ENCODE assay signal across 1 fruit fly cellular context in the genomic region with DNA sequence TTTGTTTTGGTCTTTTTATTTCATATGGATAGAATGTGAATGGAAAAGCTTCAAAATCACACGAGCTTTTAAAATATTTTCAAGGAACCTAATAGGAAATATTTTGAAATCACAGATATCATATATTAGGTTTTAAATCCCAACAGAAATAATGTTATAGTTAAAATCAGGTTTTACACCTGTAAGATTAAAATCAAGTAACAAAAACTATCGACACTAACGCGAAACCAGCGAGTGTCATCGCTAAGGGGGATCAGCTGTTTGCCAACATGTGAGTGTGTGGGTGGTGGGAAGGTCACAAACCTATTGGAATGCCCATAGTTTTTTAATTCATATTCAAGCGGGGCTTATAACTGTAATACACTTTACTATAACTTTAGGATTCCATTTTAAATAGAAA.
TF ChIP-seq lines count a peak whose summit lies in the region.

A gene (plus strand): TSS at position 109 of the 400 bp plus-strand sequence.

TF ChIP-seq in whole organism, embryonic, 481 proteins besides CTCF, POLR2A, EP300 and RAD21 (continued from another document and continues in another):
- TF ChIP-seq CG11504 (tag; optimal IDR thresholded peaks at IDR 0.05; lab: Kevin White, UChicago) (no peak), wdn (GFP tag; IDR thresholded peaks at IDR 0.05; lab: Robert Waterston, UW) (no peak), Tbp (GFP tag; optimal IDR thresholded peaks at IDR 0.05; lab: Kevin White, UChicago) (no peak), CG1792 (GFP tag; optimal IDR thresholded peaks at IDR 0.05; lab: Kevin White, UChicago) (no peak), CG3838 (GFP tag; optimal IDR thresholded peaks at IDR 0.05; lab: Kevin White, UChicago) (no peak), CG4820 (GFP tag; optimal IDR thresholded peaks at IDR 0.05; lab: Kevin White, UChicago) (peak; percentile 10), NC2β (GFP tag; optimal IDR thresholded peaks at IDR 0.05; lab: Kevin White, UChicago) (peak; percentile 17), CG14710 (tag; optimal IDR thresholded peaks at IDR 0.05; lab: Kevin White, UChicago) (peak; percentile 32), Blimp-1 (GFP tag; optimal IDR thresholded peaks at IDR 0.05; lab: Kevin White, UChicago) (peak; percentile 3), cwo (GFP tag; optimal IDR thresholded peaks at IDR 0.05; lab: Kevin White, UChicago) (no peak), dpn (GFP tag; optimal IDR thresholded peaks at IDR 0.05; lab: Kevin White, UChicago) (peak in 1 of 2 experiments; percentile 53), CG1647 (GFP tag; optimal IDR thresholded peaks at IDR 0.05; lab: Kevin White, UChicago) (peak; percentile 36), toy (GFP tag; IDR thresholded peaks at IDR 0.05; lab: Robert Waterston, UW) (no peak), esg (GFP tag; conservative IDR thresholded peaks at IDR 0.05; lab: Robert Waterston, UW) (no peak), gcm2 (GFP tag; optimal IDR thresholded peaks at IDR 0.05; lab: Kevin White, UChicago) (no peak), zfh1 (GFP tag; IDR thresholded peaks at IDR 0.05; lab: Robert Waterston, UW) (no peak), Doc2 (GFP tag; IDR thresholded peaks at IDR 0.05; lab: Robert Waterston, UW) (no peak), CG3163 (GFP tag; optimal IDR thresholded peaks at IDR 0.05; lab: Kevin White, UChicago) (no peak), Hey (tag; optimal IDR thresholded peaks at IDR 0.05; lab: Kevin White, UChicago) (no peak), CG4360 (GFP tag; IDR thresholded peaks at IDR 0.05; lab: Robert Waterston, UW) (no peak), exex (tag; optimal IDR thresholded peaks at IDR 0.05; lab: Kevin White, UChicago) (no peak), ap (GFP tag; IDR thresholded peaks at IDR 0.05; lab: Robert Waterston, UW) (no peak), lbe (GFP tag; optimal IDR thresholded peaks at IDR 0.05; lab: Kevin White, UChicago) (peak; percentile 39), CG7745 (tag; optimal IDR thresholded peaks at IDR 0.05; lab: Kevin White, UChicago) (no peak), Poxn (GFP tag; IDR thresholded peaks at IDR 0.05; lab: Robert Waterston, UW) (no peak), CG34376 (GFP tag; optimal IDR thresholded peaks at IDR 0.05; lab: Kevin White, UChicago) (peak; percentile 31), CG16815 (GFP tag; optimal IDR thresholded peaks at IDR 0.05; lab: Kevin White, UChicago) (no peak), CG33213 (GFP tag; optimal IDR thresholded peaks at IDR 0.05; lab: Kevin White, UChicago) (peak; percentile 1), CG17568 (GFP tag; optimal IDR thresholded peaks at IDR 0.05; lab: Kevin White, UChicago) (no peak), CG15269 (tag; optimal IDR thresholded peaks at IDR 0.05; lab: Kevin White, UChicago) (peak; percentile 42), ham (GFP tag; IDR thresholded peaks at IDR 0.05; lab: Robert Waterston, UW) (no peak), CG11093 (GFP tag; IDR thresholded peaks at IDR 0.05; lab: Robert Waterston, UW) (no peak), vnd (GFP tag; IDR thresholded peaks at IDR 0.05; lab: Robert Waterston, UW; ENCODE audit: partially characterized antibody) (peak; percentile 66), mld (GFP tag; IDR thresholded peaks at IDR 0.05; lab: Robert Waterston, UW; ENCODE audit: partially characterized antibody) (0 out of 3 replicates have a peak, but pooled peaks have one; percentile 18), unc-4 (GFP tag; IDR thresholded peaks at IDR 0.05; lab: Robert Waterston, UW; ENCODE audit: partially characterized antibody) (peak; percentile 91), insv (GFP tag; optimal IDR thresholded peaks at IDR 0.05; lab: Kevin White, UChicago) (peak in 1 of 2 experiments; percentile 22), CkIIα-i1 (GFP tag; IDR thresholded peaks at IDR 0.05; lab: Robert Waterston, UW) (no peak), PHDP (tag; optimal IDR thresholded peaks at IDR 0.05; lab: Kevin White, UChicago) (peak; percentile 0), tup (GFP tag; optimal IDR thresholded peaks at IDR 0.05; lab: Kevin White, UChicago) (no peak), Sox100B (GFP tag; optimal IDR thresholded peaks at IDR 0.05; lab: Kevin White, UChicago) (no peak), jing (GFP tag; optimal IDR thresholded peaks at IDR 0.05; lab: Kevin White, UChicago) (no peak), amos (GFP tag; IDR thresholded peaks at IDR 0.05; lab: Robert Waterston, UW; ENCODE audit: partially characterized antibody) (peak; percentile 78), wek (GFP tag; optimal IDR thresholded peaks at IDR 0.05; lab: Kevin White, UChicago) (peak; percentile 52), corto (GFP tag; optimal IDR thresholded peaks at IDR 0.05; lab: Kevin White, UChicago) (no peak), CG5180 (GFP tag; optimal IDR thresholded peaks at IDR 0.05; lab: Kevin White, UChicago) (no peak), her (GFP tag; optimal IDR thresholded peaks at IDR 0.05; lab: Kevin White, UChicago) (peak; percentile 18), CG12236 (GFP tag; optimal IDR thresholded peaks at IDR 0.05; lab: Kevin White, UChicago) (no peak), Atf3 (GFP tag; optimal IDR thresholded peaks at IDR 0.05; lab: Kevin White, UChicago) (no peak), ken (GFP tag; IDR thresholded peaks at IDR 0.05; lab: Robert Waterston, UW) (0 out of 3 replicates have a peak, but pooled peaks have one; percentile 24), lola (GFP tag; optimal IDR thresholded peaks at IDR 0.05; lab: Kevin White, UChicago) (peak in 1 of 3 experiments; percentile 19), MBD-R2 (GFP tag; IDR thresholded peaks at IDR 0.05; lab: Robert Waterston, UW) (peak; percentile 69), CG10654 (GFP tag; optimal IDR thresholded peaks at IDR 0.05; lab: Kevin White, UChicago) (no peak), pb (GFP tag; optimal IDR thresholded peaks at IDR 0.05; lab: Kevin White, UChicago) (no peak), CG18599 (GFP tag; optimal IDR thresholded peaks at IDR 0.05; lab: Kevin White, UChicago) (peak; percentile 25), CG30403 (GFP tag; optimal IDR thresholded peaks at IDR 0.05; lab: Kevin White, UChicago) (peak; percentile 66), Mad (GFP tag; optimal IDR thresholded peaks at IDR 0.05; lab: Kevin White, UChicago) (no peak), gro (GFP tag; optimal IDR thresholded peaks at IDR 0.05; lab: Kevin White, UChicago) (peak; percentile 76), Hmr (GFP tag; optimal IDR thresholded peaks at IDR 0.05; lab: Kevin White, UChicago) (peak; percentile 54), pan (optimal IDR thresholded peaks at IDR 0.05; lab: Kevin White, UChicago) (no peak), pan (GFP tag; optimal IDR thresholded peaks at IDR 0.05 in 1 of 2, IDR thresholded peaks at IDR 0.05 in 1 of 2) (no peak), ewg (GFP tag; optimal IDR thresholded peaks at IDR 0.05; lab: Kevin White, UChicago) (no peak), D19B (GFP tag; optimal IDR thresholded peaks at IDR 0.05; lab: Kevin White, UChicago) (no peak), stwl (tag; optimal IDR thresholded peaks at IDR 0.05; lab: Kevin White, UChicago) (peak; percentile 45), usp (GFP tag; optimal IDR thresholded peaks at IDR 0.05; lab: Kevin White, UChicago) (no peak), bowl (GFP tag; IDR thresholded peaks at IDR 0.05; lab: Robert Waterston, UW) (no peak), CG8765 (GFP tag; IDR thresholded peaks at IDR 0.05; lab: Robert Waterston, UW) (no peak), CG33557 (GFP tag; optimal IDR thresholded peaks at IDR 0.05; lab: Kevin White, UChicago) (peak; percentile 38), HLH4C (GFP tag; IDR thresholded peaks at IDR 0.05; lab: Robert Waterston, UW; ENCODE audit: partially characterized antibody) (peak; percentile 65; the same call in 2 of the 3 replicates), abd-A (tag; optimal IDR thresholded peaks at IDR 0.05; lab: Kevin White, UChicago) (no peak), ci (GFP tag; IDR thresholded peaks at IDR 0.05; lab: Robert Waterston, UW) (peak; percentile 36; the same call in 1 of the 3 replicates), slbo (GFP tag; IDR thresholded peaks at IDR 0.05; lab: Robert Waterston, UW) (peak; percentile 62; the same call in 1 of the 2 replicates), Usf (GFP tag; optimal IDR thresholded peaks at IDR 0.05; lab: Kevin White, UChicago) (no peak), Nf-YC (tag; optimal IDR thresholded peaks at IDR 0.05; lab: Kevin White, UChicago) (peak; percentile 48), Pdp1 (GFP tag; optimal IDR thresholded peaks at IDR 0.05; lab: Kevin White, UChicago) (peak in 1 of 2 experiments; percentile 41), HLHmδ (GFP tag; optimal IDR thresholded peaks at IDR 0.05; lab: Kevin White, UChicago) (no peak), cad (GFP tag; optimal IDR thresholded peaks at IDR 0.05; lab: Kevin White, UChicago) (no peak), CG1602 (GFP tag; optimal IDR thresholded peaks at IDR 0.05; lab: Kevin White, UChicago) (no peak), CG7556 (GFP tag; optimal IDR thresholded peaks at IDR 0.05; lab: Kevin White, UChicago) (peak; percentile 9), HmgZ (tag; optimal IDR thresholded peaks at IDR 0.05; lab: Kevin White, UChicago) (peak; percentile 61), Mrtf (GFP tag; IDR thresholded peaks at IDR 0.05; lab: Robert Waterston, UW) (no peak), CG9876 (GFP tag; optimal IDR thresholded peaks at IDR 0.05; lab: Kevin White, UChicago) (no peak), Hr78 (GFP tag; optimal IDR thresholded peaks at IDR 0.05; lab: Kevin White, UChicago) (peak in 1 of 2 experiments; percentile 88), CG12071 (GFP tag; optimal IDR thresholded peaks at IDR 0.05; lab: Kevin White, UChicago) (peak; percentile 9), CG15479 (GFP tag; optimal IDR thresholded peaks at IDR 0.05; lab: Kevin White, UChicago) (no peak), ab (GFP tag; optimal IDR thresholded peaks at IDR 0.05; lab: Kevin White, UChicago) (no peak), C15 (GFP tag; IDR thresholded peaks at IDR 0.05; lab: Robert Waterston, UW) (no peak), Elba2 (GFP tag; optimal IDR thresholded peaks at IDR 0.05; lab: Kevin White, UChicago) (peak; percentile 94), lmd (GFP tag; IDR thresholded peaks at IDR 0.05; lab: Robert Waterston, UW) (no peak; the same call in 1 of the 2 replicates), zf30C (GFP tag; optimal IDR thresholded peaks at IDR 0.05; lab: Kevin White, UChicago) (no peak), CG9932 (GFP tag; IDR thresholded peaks at IDR 0.05; lab: Robert Waterston, UW) (peak; percentile 69), Dek (tag; optimal IDR thresholded peaks at IDR 0.05; lab: Kevin White, UChicago) (peak; percentile 41), Dip2 (GFP tag; IDR thresholded peaks at IDR 0.05; lab: Robert Waterston, UW) (no peak), Lim3 (GFP tag; IDR thresholded peaks at IDR 0.05; lab: Robert Waterston, UW) (no peak), gsb (GFP tag; IDR thresholded peaks at IDR 0.05; lab: Robert Waterston, UW) (no peak), CG12391 (tag; optimal IDR thresholded peaks at IDR 0.05; lab: Kevin White, UChicago) (peak; percentile 67), Dp (GFP tag; optimal IDR thresholded peaks at IDR 0.05; lab: Kevin White, UChicago) (no peak), aop (GFP tag; IDR thresholded peaks at IDR 0.05; lab: Robert Waterston, UW) (no peak), CG1233 (GFP tag; optimal IDR thresholded peaks at IDR 0.05; lab: Kevin White, UChicago) (peak; percentile 9), pita (GFP tag; optimal IDR thresholded peaks at IDR 0.05; lab: Kevin White, UChicago) (no peak), YL-1 (GFP tag; optimal IDR thresholded peaks at IDR 0.05; lab: Kevin White, UChicago) (no peak), Ets97D (GFP tag; optimal IDR thresholded peaks at IDR 0.05; lab: Kevin White, UChicago) (peak; percentile 32), seq (GFP tag; IDR thresholded peaks at IDR 0.05; lab: Robert Waterston, UW) (no peak), fu2 (GFP tag; optimal IDR thresholded peaks at IDR 0.05; lab: Kevin White, UChicago) (no peak), CG10274 (GFP tag; optimal IDR thresholded peaks at IDR 0.05; lab: Kevin White, UChicago) (no peak), CG31441 (GFP tag; IDR thresholded peaks at IDR 0.05; lab: Robert Waterston, UW) (no peak), CG11085 (GFP tag; IDR thresholded peaks at IDR 0.05; lab: Robert Waterston, UW) (no peak), CG3281 (GFP tag; optimal IDR thresholded peaks at IDR 0.05; lab: Kevin White, UChicago) (peak; percentile 26), lov (optimal IDR thresholded peaks at IDR 0.05; lab: Kevin White, UChicago) (no peak), lov (GFP tag; IDR thresholded peaks at IDR 0.05; lab: Robert Waterston, UW) (no peak), eyg (GFP tag; optimal IDR thresholded peaks at IDR 0.05; lab: Kevin White, UChicago) (no peak), hth (optimal IDR thresholded peaks at IDR 0.05; lab: Kevin White, UChicago) (no peak), wor (GFP tag; IDR thresholded peaks at IDR 0.05; lab: Robert Waterston, UW) (no peak), chm (GFP tag; IDR thresholded peaks at IDR 0.05; lab: Robert Waterston, UW) (0 out of 2 replicates have a peak, but pooled peaks have one; percentile 18), CG18764 (GFP tag; optimal IDR thresholded peaks at IDR 0.05; lab: Kevin White, UChicago) (no peak), CG6854 (GFP tag; optimal IDR thresholded peaks at IDR 0.05; lab: Kevin White, UChicago) (no peak), gt (GFP tag; IDR thresholded peaks at IDR 0.05; lab: Robert Waterston, UW) (no peak), CG6175 (GFP tag; IDR thresholded peaks at IDR 0.05; lab: Robert Waterston, UW) (no peak), CG13123 (GFP tag; optimal IDR thresholded peaks at IDR 0.05; lab: Kevin White, UChicago) (no peak), Lpt (GFP tag; optimal IDR thresholded peaks at IDR 0.05; lab: Kevin White, UChicago) (no peak), CG2202 (tag; optimal IDR thresholded peaks at IDR 0.05; lab: Kevin White, UChicago) (no peak), yki (optimal IDR thresholded peaks at IDR 0.05; lab: Kevin White, UChicago) (no peak), CG17361 (GFP tag; IDR thresholded peaks at IDR 0.05; lab: Robert Waterston, UW) (0 out of 3 replicates have a peak, but pooled peaks have one; percentile 15), Ada2b (GFP tag; IDR thresholded peaks at IDR 0.05; lab: Robert Waterston, UW) (no peak), CG9215 (GFP tag; IDR thresholded peaks at IDR 0.05; lab: Robert Waterston, UW) (no peak), gce (GFP tag; IDR thresholded peaks at IDR 0.05; lab: Robert Waterston, UW) (no peak), trem (tag; optimal IDR thresholded peaks at IDR 0.05; lab: Kevin White, UChicago) (peak; percentile 3), D19A (tag; optimal IDR thresholded peaks at IDR 0.05; lab: Kevin White, UChicago) (peak; percentile 4), CG9609 (GFP tag; optimal IDR thresholded peaks at IDR 0.05; lab: Kevin White, UChicago) (peak; percentile 8), slp2 (GFP tag; optimal IDR thresholded peaks at IDR 0.05; lab: Kevin White, UChicago) (no peak), CG18011 (GFP tag; optimal IDR thresholded peaks at IDR 0.05; lab: Kevin White, UChicago) (peak; percentile 31)
